Worm (Caenorhabditis elegans) whole organism, L4 larva: ENCODE data around the gene slcr-46.3.

Experiments
- F26F4.8 ChIP-seq: fragments of 200-800 bp; sonication (Bioruptor generic); conservative IDR thresholded peaks from 2 replicates; pipeline ENCODE4 v1.3.6; 2022; ENCODE audit warnings: missing genetic modification characterization, missing compliant biosample characterization
- F37D6.2 ChIP-seq: sonication (generic microtip); optimal IDR thresholded peaks from 2 replicates; lab custom pipeline; 2016; ENCODE audit warnings: mild to moderate bottlenecking, missing genetic modification characterization, missing compliant biosample characterization
- Y75B8A.6 ChIP-seq: fragments of 200-800 bp; sonication (Bioruptor generic); IDR thresholded peaks from 2 replicates; pipeline ENCODE4 v1.3.6; 2022; ENCODE audit warnings: missing genetic modification reagents, missing genetic modification characterization, missing compliant biosample characterization
- aha-1 ChIP-seq: fragments of 150-350 bp; peaks from one replicate; lab custom pipeline; 2014; ENCODE audit warnings: missing biosample characterization, missing genetic modification characterization
- ama-1 ChIP-seq: fragments of 150-350 bp; optimal IDR thresholded peaks from 2 replicates; lab custom pipeline; 2014; ENCODE audit warnings: inconsistent platforms, mixed read lengths
- ceh-32 ChIP-seq: sonication (generic microtip); optimal IDR thresholded peaks from 2 replicates; lab custom pipeline; 2016; ENCODE audit warnings: mild to moderate bottlenecking, missing genetic modification characterization, missing compliant biosample characterization; ENCODE audit not compliant: poor library complexity
- ceh-62 ChIP-seq: sonication (generic microtip); optimal IDR thresholded peaks from 2 replicates; lab custom pipeline; 2017; ENCODE audit warnings: missing biosample characterization, missing genetic modification characterization
- ces-1 ChIP-seq: fragments of 150-350 bp; sonication (generic microtip); optimal IDR thresholded peaks from 4 replicates; lab custom pipeline; 2014; ENCODE audit warnings: missing biosample characterization, missing genetic modification reagents, missing genetic modification characterization
- ctbp-1 ChIP-seq: fragments of 200-800 bp; sonication (Bioruptor generic); IDR thresholded peaks from 2 replicates; pipeline ENCODE4 v1.3.6; 2022; ENCODE audit warnings: missing genetic modification reagents, missing genetic modification characterization, missing compliant biosample characterization
- daf-19 ChIP-seq: fragments of 200-800 bp; sonication (Bioruptor generic); conservative IDR thresholded peaks from 2 replicates; pipeline ENCODE4 v1.3.6; 2022; ENCODE audit warnings: missing genetic modification characterization, missing compliant biosample characterization
- egl-27 ChIP-seq: sonication (generic microtip); optimal IDR thresholded peaks from 3 replicates; lab custom pipeline; 2017; ENCODE audit warnings: missing biosample characterization, missing genetic modification reagents, missing genetic modification characterization
- fkh-10 ChIP-seq: fragments of 150-350 bp; optimal IDR thresholded peaks from 2 replicates; lab custom pipeline; 2014; ENCODE audit warnings: missing biosample characterization, missing genetic modification reagents, missing genetic modification characterization
- fos-1 ChIP-seq: fragments of 150-350 bp; optimal IDR thresholded peaks from 2 replicates; lab custom pipeline; 2014; ENCODE audit warnings: missing biosample characterization, missing genetic modification characterization
- gei-8 ChIP-seq: fragments of 200-800 bp; sonication (Bioruptor generic); optimal IDR thresholded peaks from 2 replicates; lab custom pipeline; 2018; ENCODE audit warnings: mild to moderate bottlenecking, missing genetic modification characterization, missing compliant biosample characterization
- hif-1 ChIP-seq, 2 experiments: sonication (generic microtip); optimal IDR thresholded peaks; 2 replicates each; lab custom pipeline; 2016 to 2017; ENCODE audit warnings: missing compliant biosample characterization in 2 of 2, missing genetic modification characterization in 2 of 2, missing genetic modification reagents in 2 of 2, missing genotype in 2 of 2, mild to moderate bottlenecking in 1 of 2
- hlh-30 ChIP-seq: sonication (generic microtip); optimal IDR thresholded peaks from 2 replicates; lab custom pipeline; 2017; ENCODE audit warnings: antibody characterized with exemption, mild to moderate bottlenecking, missing genetic modification characterization, missing compliant biosample characterization; ENCODE audit not compliant: insufficient read depth
- lin-15B ChIP-seq: fragments of 150-350 bp; sonication (generic microtip); optimal IDR thresholded peaks from 3 replicates; lab custom pipeline; 2014; ENCODE audit warnings: missing biosample characterization, missing genetic modification characterization
- lin-29 ChIP-seq: fragments of 200-800 bp; sonication (Bioruptor generic); IDR thresholded peaks from 2 replicates; pipeline ENCODE4 v1.3.6; 2022; ENCODE audit warnings: missing genetic modification reagents, missing genetic modification characterization, missing compliant biosample characterization
- lin-38 ChIP-seq: fragments of 200-800 bp; sonication (Bioruptor generic); IDR thresholded peaks from 2 replicates; pipeline ENCODE4 v1.3.6; 2022; ENCODE audit warnings: missing genetic modification reagents, missing genetic modification characterization, missing compliant biosample characterization
- lsy-2 ChIP-seq, 2 experiments: fragments of 150-350 bp in 1 of 2; sonication (generic microtip) in 1 of 2; optimal IDR thresholded peaks; 2 replicates each; lab custom pipeline; 2014 to 2017; ENCODE audit warnings: missing biosample characterization in 2 of 2, missing genetic modification characterization in 2 of 2
- mdt-29 ChIP-seq: fragments of 200-800 bp; sonication (Bioruptor generic); IDR thresholded peaks from 2 replicates; pipeline ENCODE4 v1.3.6; 2022; ENCODE audit warnings: missing genetic modification reagents, missing genetic modification characterization, missing compliant biosample characterization
- nhr-25 ChIP-seq: sonication (generic microtip); optimal IDR thresholded peaks from 2 replicates; lab custom pipeline; 2017; ENCODE audit warnings: missing genetic modification characterization, mild to moderate bottlenecking, missing compliant biosample characterization, antibody characterized with exemption, moderate library complexity, borderline replicate concordance; ENCODE audit not compliant: insufficient read depth
- nhr-28 ChIP-seq: fragments of 150-350 bp; optimal IDR thresholded peaks from 2 replicates; lab custom pipeline; 2014; ENCODE audit warnings: missing biosample characterization, missing genetic modification characterization
- nhr-6 ChIP-seq: fragments of 150-350 bp; optimal IDR thresholded peaks from 2 replicates; lab custom pipeline; 2014; ENCODE audit warnings: missing biosample characterization, missing genetic modification characterization
- nhr-76 ChIP-seq: fragments of 150-350 bp; optimal IDR thresholded peaks from 2 replicates; lab custom pipeline; 2014; ENCODE audit warnings: missing biosample characterization, missing genetic modification characterization
- nhr-77 ChIP-seq: fragments of 150-350 bp; optimal IDR thresholded peaks from 2 replicates; lab custom pipeline; 2014; ENCODE audit warnings: missing biosample characterization, missing genetic modification characterization
- pha-4 ChIP-seq, 2 experiments: fragments of 150-350 bp in 1 of 2; fragments of 200-800 bp in 1 of 2; sonication (Bioruptor generic) in 1 of 2; IDR thresholded peaks in 1 of 2; optimal IDR thresholded peaks in 1 of 2; 2 replicates each; pipeline versions ENCODE4 v1.3.6 to Lab custom; 2014 to 2022; ENCODE audit warnings: missing genetic modification characterization in 2 of 2, missing genetic modification reagents in 2 of 2, missing biosample characterization in 1 of 2, missing compliant biosample characterization in 1 of 2
- pqm-1 ChIP-seq: sonication (generic microtip); optimal IDR thresholded peaks from 2 replicates; lab custom pipeline; 2017; ENCODE audit warnings: missing biosample characterization, missing genetic modification characterization
- rbr-2 ChIP-seq: sonication (generic microtip); optimal IDR thresholded peaks from 2 replicates; lab custom pipeline; 2016; ENCODE audit warnings: missing genotype, missing genetic modification characterization, missing compliant biosample characterization
- saeg-2 ChIP-seq: fragments of 200-800 bp; sonication (Bioruptor generic); IDR thresholded peaks from 2 replicates; pipeline ENCODE4 v1.3.6; 2022; ENCODE audit warnings: missing genetic modification reagents, missing genetic modification characterization, missing compliant biosample characterization
- sdz-12 ChIP-seq: fragments of 200-800 bp; sonication (Bioruptor generic); optimal IDR thresholded peaks from 2 replicates; lab custom pipeline; 2018; ENCODE audit warnings: mild to moderate bottlenecking, missing genetic modification characterization, missing compliant biosample characterization
- snpc-1.2 ChIP-seq: fragments of 200-800 bp; sonication (Bioruptor generic); IDR thresholded peaks from 2 replicates; pipeline ENCODE4 v1.3.6; 2022; ENCODE audit warnings: missing genetic modification reagents, missing genetic modification characterization, missing compliant biosample characterization
- snpc-4 ChIP-seq: fragments of 150-350 bp; optimal IDR thresholded peaks from 2 replicates; lab custom pipeline; 2014; ENCODE audit warnings: missing biosample characterization, missing genetic modification characterization
- tra-1 ChIP-seq: fragments of 200-800 bp; sonication (Bioruptor generic); IDR thresholded peaks from 2 replicates; pipeline ENCODE4 v1.3.6; 2022; ENCODE audit warnings: missing genetic modification reagents, missing genetic modification characterization, missing compliant biosample characterization
- unc-39 ChIP-seq: sonication (generic microtip); optimal IDR thresholded peaks from 2 replicates; lab custom pipeline; 2017; ENCODE audit warnings: missing biosample characterization, missing genetic modification characterization
- zip-2 ChIP-seq: fragments of 150-350 bp; optimal IDR thresholded peaks from 2 replicates; lab custom pipeline; 2014; ENCODE audit warnings: missing biosample characterization, missing genetic modification characterization

The slcr-46.3 gene

ce11 chrV:9768828-9769778 is 45.2 kb upstream of the slcr-46.3 start, which contains the start of gene unc-42 (continued):
- no peak for TF ChIP-seq pha-4 (GFP tag; IDR thresholded peaks at IDR 0.05; lab: Robert Waterston, UW)
- no peak for TF ChIP-seq pha-4 (tag; optimal IDR thresholded peaks at IDR 0.05; lab: Kevin White, UChicago)
- TF ChIP-seq ceh-32 = no peak
- no peak for TF ChIP-seq F26F4.8 (GFP tag; lab: Robert Waterston, UW)
- TF ChIP-seq ces-1 (GFP tag; lab: Kevin White, UChicago) = peak; percentile 100
- TF ChIP-seq nhr-28 (tag; lab: Kevin White, UChicago) = no peak
- TF ChIP-seq tra-1 (GFP tag; lab: Robert Waterston, UW) = no peak
- TF ChIP-seq hif-1 (tag; optimal IDR thresholded peaks at IDR 0.05; lab: Kevin White, UChicago) = no peak
- TF ChIP-seq unc-39 (tag; lab: Kevin White, UChicago) = no peak
- no peak for TF ChIP-seq lin-38 (GFP tag; lab: Robert Waterston, UW)
- TF ChIP-seq zip-2 = no peak
- no peak for TF ChIP-seq fos-1 (tag; lab: Kevin White, UChicago)
- TF ChIP-seq ctbp-1 (GFP tag; lab: Robert Waterston, UW) = peak; percentile 70

ce11 chrV:9767941-9768340 is 44.0 kb upstream of the slcr-46.3 start:
- TF ChIP-seq ces-1 (GFP tag; lab: Kevin White, UChicago) (peak; percentile 96), ctbp-1 (GFP tag; lab: Robert Waterston, UW) (peak; percentile 68), lin-15B (no peak), hlh-30 (tag; lab: Kevin White, UChicago) (no peak), snpc-4 (tag; lab: Kevin White, UChicago) (no peak), lin-29 (GFP tag; lab: Robert Waterston, UW) (no peak), fkh-10 (GFP tag; lab: Kevin White, UChicago) (peak; percentile 30)

ce11 chrV:9765622-9766021 is 41.7 kb upstream of the slcr-46.3 start:
- TF ChIP-seq egl-27 (no peak), ama-1 (lab: Kevin White, UChicago) (no peak), ceh-62 (tag; lab: Kevin White, UChicago) (no peak), lsy-2 (tag; optimal IDR thresholded peaks at IDR 0.05; lab: Kevin White, UChicago) (peak; percentile 6 to 83), daf-19 (no peak), sdz-12 (GFP tag; lab: Kevin White, UChicago) (no peak), lin-15B (no peak), fos-1 (tag; lab: Kevin White, UChicago) (no peak), nhr-77 (tag; lab: Kevin White, UChicago) (no peak), mdt-29 (GFP tag; lab: Robert Waterston, UW) (no peak), pqm-1 (tag; lab: Kevin White, UChicago) (no peak), saeg-2 (GFP tag; lab: Robert Waterston, UW) (no peak), nhr-25 (tag; lab: Kevin White, UChicago) (no peak), snpc-4 (tag; lab: Kevin White, UChicago) (no peak), gei-8 (GFP tag; lab: Kevin White, UChicago) (no peak), nhr-6 (tag; lab: Kevin White, UChicago) (no peak), tra-1 (GFP tag; lab: Robert Waterston, UW) (no peak), Y75B8A.6 (GFP tag; lab: Robert Waterston, UW) (no peak), ces-1 (GFP tag; lab: Kevin White, UChicago) (peak; percentile 100), rbr-2 (peak; percentile 22), nhr-76 (tag; lab: Kevin White, UChicago) (no peak), zip-2 (no peak), F37D6.2 (tag; lab: Kevin White, UChicago) (no peak), aha-1 (peak; percentile 71), fkh-10 (GFP tag; lab: Kevin White, UChicago) (peak; percentile 97), snpc-1.2 (GFP tag; lab: Robert Waterston, UW) (no peak), ceh-32 (peak; percentile 14)
